Fruit fly (Drosophila melanogaster): ENCODE results near the gene CG10581.

DNA sequence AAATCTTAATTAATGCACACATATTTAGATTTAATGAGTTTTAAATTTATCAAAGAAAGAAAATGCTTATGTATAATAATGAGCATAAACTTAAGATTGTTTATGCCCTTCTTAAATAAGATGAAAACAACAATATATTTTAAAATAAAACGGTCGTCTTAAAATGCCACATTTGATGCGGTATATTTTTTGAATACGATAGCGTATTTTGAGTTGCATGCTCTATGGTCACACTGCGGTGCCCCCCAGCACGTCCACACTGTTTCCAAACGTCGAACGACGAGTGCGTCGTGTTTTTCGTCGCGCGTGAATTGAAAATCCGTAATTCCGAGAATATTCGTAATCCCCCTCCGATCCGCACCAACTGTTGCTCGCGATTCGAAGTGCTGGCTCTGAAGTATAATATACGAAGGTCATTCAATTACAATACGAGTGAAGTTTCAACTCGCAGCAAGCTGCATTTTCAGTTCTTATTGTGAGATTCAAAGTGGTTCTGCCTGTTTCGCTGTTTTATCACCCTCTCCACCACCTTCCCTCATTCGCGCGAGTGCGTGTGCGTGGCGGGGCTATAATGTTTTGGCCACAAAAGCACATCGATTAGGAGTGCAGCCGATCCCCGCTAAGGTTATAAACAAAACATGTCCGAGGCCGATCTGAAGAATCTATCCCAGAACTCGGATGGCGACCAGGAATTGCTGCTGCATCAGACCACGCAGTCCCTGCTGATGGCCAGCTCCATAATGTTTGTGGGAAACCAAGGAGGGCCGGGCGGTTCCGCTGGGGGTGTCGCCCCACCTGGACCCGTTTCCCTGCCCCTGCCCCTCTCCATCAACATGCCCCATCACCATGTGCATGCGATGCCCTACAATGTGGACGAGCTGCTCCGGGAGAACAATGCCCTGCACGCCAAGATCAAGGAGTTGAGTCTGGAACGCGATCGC, 548 bp upstream of the CG10581 start, which contains the start of gene siz:
- TF ChIP-seq vri (GFP tag; optimal IDR thresholded peaks at IDR 0.05), result peak; percentile 41
- no peak for TF ChIP-seq Hr38 (GFP tag; optimal IDR thresholded peaks at IDR 0.05)
- TF ChIP-seq salr (GFP tag; optimal IDR thresholded peaks at IDR 0.05), result no peak
- no peak for TF ChIP-seq CG6276 (GFP tag; optimal IDR thresholded peaks at IDR 0.05)
- peak; percentile 24 for TF ChIP-seq CG3919 (GFP tag; optimal IDR thresholded peaks at IDR 0.05)
